Worm (Caenorhabditis elegans) whole organism, late embryonic: ENCODE data around the gene fip-7.
A peak's percentile ranks its signal among the peaks of the same experiment; 100 is the strongest.
"Not testable (repeated sequence)": the region's sequence is repeated elsewhere in the genome, so short reads cannot be mapped to it uniquely, and the experiment has no call there.

Source experiments
- C08G9.2 ChIP-seq: sonication (generic microtip); optimal IDR thresholded peaks from 2 replicates; lab custom pipeline; 2016; ENCODE audit warnings: mild to moderate bottlenecking, missing genetic modification characterization, moderate library complexity, missing compliant biosample characterization
- K02D7.2 ChIP-seq: sonication (generic microtip); optimal IDR thresholded peaks from 2 replicates; lab custom pipeline; 2017; ENCODE audit warnings: mild to moderate bottlenecking, missing genetic modification characterization, missing compliant biosample characterization
- Y22D7AL.16 ChIP-seq: sonication (generic microtip); optimal IDR thresholded peaks from 2 replicates; lab custom pipeline; 2016; ENCODE audit warnings: missing genetic modification characterization, missing compliant biosample characterization
- ama-1 ChIP-seq: fragments of 150-350 bp; optimal IDR thresholded peaks from 2 replicates; lab custom pipeline; 2014
- ceh-18 ChIP-seq: sonication (generic microtip); optimal IDR thresholded peaks from 2 replicates; lab custom pipeline; 2016; ENCODE audit warnings: missing genetic modification characterization, missing compliant biosample characterization
- ceh-2 ChIP-seq: sonication (generic microtip); optimal IDR thresholded peaks from 2 replicates; lab custom pipeline; 2016; ENCODE audit warnings: missing genotype, missing genetic modification characterization, missing compliant biosample characterization
- ceh-22 ChIP-seq: sonication (generic microtip); optimal IDR thresholded peaks from 2 replicates; lab custom pipeline; 2017; ENCODE audit warnings: missing biosample characterization, missing genetic modification characterization
- ceh-24 ChIP-seq: sonication (generic microtip); optimal IDR thresholded peaks from 2 replicates; lab custom pipeline; 2016; ENCODE audit warnings: mild to moderate bottlenecking, missing genetic modification characterization, missing compliant biosample characterization
- ceh-30 ChIP-seq: fragments of 150-350 bp; optimal IDR thresholded peaks from 2 replicates; lab custom pipeline; 2014; ENCODE audit warnings: missing biosample characterization, missing genetic modification characterization
- ceh-31 ChIP-seq: sonication (generic microtip); optimal IDR thresholded peaks from 2 replicates; lab custom pipeline; 2016; ENCODE audit warnings: missing genetic modification characterization, missing compliant biosample characterization
- ceh-34 ChIP-seq: sonication (generic microtip); optimal IDR thresholded peaks from 2 replicates; lab custom pipeline; 2016; ENCODE audit warnings: mild to moderate bottlenecking, missing genetic modification characterization, missing compliant biosample characterization
- ceh-48 ChIP-seq: sonication (generic microtip); optimal IDR thresholded peaks from 2 replicates; lab custom pipeline; 2016; ENCODE audit warnings: missing genetic modification characterization, inconsistent platforms, missing compliant biosample characterization
- ceh-6 ChIP-seq: fragments of 200-800 bp; sonication (Bioruptor generic); optimal IDR thresholded peaks from 2 replicates; lab custom pipeline; 2018; ENCODE audit warnings: mild to moderate bottlenecking, missing genetic modification characterization, missing compliant biosample characterization
- dve-1 ChIP-seq: sonication (generic microtip); optimal IDR thresholded peaks from 2 replicates; lab custom pipeline; 2017; ENCODE audit warnings: antibody characterized with exemption, mild to moderate bottlenecking, missing genetic modification characterization, missing compliant biosample characterization
- elt-2 ChIP-seq: sonication (generic microtip); optimal IDR thresholded peaks from 2 replicates; lab custom pipeline; 2016; ENCODE audit warnings: missing genetic modification reagents, missing genetic modification characterization, missing compliant biosample characterization
- elt-4 ChIP-seq: sonication (generic microtip); optimal IDR thresholded peaks from 2 replicates; lab custom pipeline; 2016; ENCODE audit warnings: missing genetic modification characterization, missing compliant biosample characterization
- eyg-1 ChIP-seq: sonication (generic microtip); optimal IDR thresholded peaks from 2 replicates; lab custom pipeline; 2016; ENCODE audit warnings: missing genotype, missing genetic modification characterization, missing compliant biosample characterization
- fkh-6 ChIP-seq: sonication (generic microtip); optimal IDR thresholded peaks from 2 replicates; lab custom pipeline; 2016; ENCODE audit warnings: missing genetic modification characterization, missing compliant biosample characterization
- hlh-30 ChIP-seq: sonication (generic microtip); optimal IDR thresholded peaks from 2 replicates; lab custom pipeline; 2017; ENCODE audit warnings: antibody characterized with exemption, missing genetic modification characterization, missing compliant biosample characterization; ENCODE audit not compliant: insufficient read depth
- hlh-8 ChIP-seq: sonication (generic microtip); optimal IDR thresholded peaks from 2 replicates; lab custom pipeline; 2016; ENCODE audit warnings: missing genotype, missing genetic modification characterization, missing compliant biosample characterization
- madf-2 ChIP-seq: sonication (generic microtip); optimal IDR thresholded peaks from 2 replicates; lab custom pipeline; 2017; ENCODE audit warnings: missing genetic modification characterization, missing compliant biosample characterization
- mec-3 ChIP-seq: sonication (generic microtip); optimal IDR thresholded peaks from 2 replicates; lab custom pipeline; 2016; ENCODE audit warnings: borderline replicate concordance, missing genetic modification characterization, missing compliant biosample characterization
- nfya-1 ChIP-seq: sonication (generic microtip); optimal IDR thresholded peaks from 2 replicates; lab custom pipeline; 2017; ENCODE audit warnings: missing genetic modification characterization, mild to moderate bottlenecking, missing compliant biosample characterization, antibody characterized with exemption, moderate library complexity
- nhr-232 ChIP-seq: sonication (generic microtip); optimal IDR thresholded peaks from 2 replicates; lab custom pipeline; 2016; ENCODE audit warnings: missing genetic modification characterization, missing compliant biosample characterization
- npax-4 ChIP-seq: sonication (generic microtip); optimal IDR thresholded peaks from 2 replicates; lab custom pipeline; 2016; ENCODE audit warnings: missing genetic modification characterization, missing compliant biosample characterization
- odd-2 ChIP-seq: sonication (generic microtip); optimal IDR thresholded peaks from 2 replicates; lab custom pipeline; 2017; ENCODE audit warnings: antibody characterized with exemption, mild to moderate bottlenecking, missing genetic modification characterization, missing compliant biosample characterization
- pat-9 ChIP-seq: fragments of 200-800 bp; sonication (Bioruptor generic); optimal IDR thresholded peaks from 2 replicates; lab custom pipeline; 2018; ENCODE audit warnings: mild to moderate bottlenecking, missing genetic modification characterization, moderate library complexity, missing compliant biosample characterization
- pax-1 ChIP-seq: fragments of 150-350 bp; optimal IDR thresholded peaks from 2 replicates; lab custom pipeline; 2014; ENCODE audit warnings: missing biosample characterization, missing genetic modification characterization
- pha-4 ChIP-seq: fragments of 150-350 bp; optimal IDR thresholded peaks from 2 replicates; lab custom pipeline; 2018; ENCODE audit warnings: missing biosample characterization, missing genetic modification reagents, missing genetic modification characterization
- pros-1 ChIP-seq: fragments of 150-350 bp; optimal IDR thresholded peaks from 2 replicates; lab custom pipeline; 2014; ENCODE audit warnings: missing biosample characterization, missing genetic modification reagents, missing genetic modification characterization
- ref-2 ChIP-seq: sonication (generic microtip); optimal IDR thresholded peaks from 2 replicates; lab custom pipeline; 2016; ENCODE audit warnings: missing genetic modification characterization, missing compliant biosample characterization
- rnt-1 ChIP-seq: sonication (generic microtip); optimal IDR thresholded peaks from 2 replicates; lab custom pipeline; 2016; ENCODE audit warnings: missing genetic modification characterization, missing compliant biosample characterization
- sox-2 ChIP-seq: fragments of 200-800 bp; sonication (Bioruptor generic); IDR thresholded peaks from 2 replicates; pipeline ENCODE4 v1.3.6; 2022; ENCODE audit warnings: missing genetic modification reagents, missing genetic modification characterization, missing compliant biosample characterization
- sox-4 ChIP-seq: sonication (generic microtip); optimal IDR thresholded peaks from 2 replicates; lab custom pipeline; 2017; ENCODE audit warnings: mild to moderate bottlenecking, missing genetic modification characterization, inconsistent platforms, missing compliant biosample characterization
- syd-9 ChIP-seq: sonication (generic microtip); optimal IDR thresholded peaks from 2 replicates; lab custom pipeline; 2016; ENCODE audit warnings: mild to moderate bottlenecking, missing genetic modification characterization, moderate library complexity, missing compliant biosample characterization
- tbx-2 ChIP-seq: sonication (generic microtip); optimal IDR thresholded peaks from 2 replicates; lab custom pipeline; 2016; ENCODE audit warnings: missing genetic modification characterization, missing compliant biosample characterization
- unc-3 ChIP-seq, 2 experiments: fragments of 200-800 bp in 1 of 2; sonication (Bioruptor generic) in 1 of 2; sonication (generic microtip) in 1 of 2; conservative IDR thresholded peaks in 1 of 2; optimal IDR thresholded peaks in 1 of 2; 2 replicates each; pipeline versions ENCODE4 v1.3.6 to Lab custom; 2016 to 2022; ENCODE audit warnings: missing compliant biosample characterization in 2 of 2, missing genetic modification characterization in 2 of 2, missing genetic modification reagents in 1 of 2
- unc-42 ChIP-seq: sonication (generic microtip); optimal IDR thresholded peaks from 2 replicates; lab custom pipeline; 2016; ENCODE audit warnings: missing genotype, missing genetic modification characterization, missing compliant biosample characterization
- unc-55 ChIP-seq: sonication (generic microtip); optimal IDR thresholded peaks from 2 replicates; lab custom pipeline; 2017; ENCODE audit warnings: missing biosample characterization, missing genetic modification reagents, missing genetic modification characterization
- ztf-16 ChIP-seq: sonication (generic microtip); optimal IDR thresholded peaks from 2 replicates; lab custom pipeline; 2017; ENCODE audit warnings: missing genetic modification characterization, missing compliant biosample characterization

Gene fip-7

ce11 chrIV:16643782-16644181 lies 17.8 kb downstream of the fip-7 start:
- TF ChIP-seq npax-4 (no peak), ceh-48 (peak; percentile 81), eyg-1 (tag; lab: Kevin White, UChicago) (no peak), ceh-22 (no peak), pha-4 (tag; lab: Kevin White, UChicago) (no peak), Y22D7AL.16 (tag; lab: Kevin White, UChicago) (no peak)

ce11 chrIV:16645492-16646191 lies 19.6 kb downstream of the fip-7 start:
- peak; percentile 62 for TF ChIP-seq ceh-48
- TF ChIP-seq ceh-2, result no peak

ce11 chrIV:16646192-16646544 lies 20.2 kb downstream of the fip-7 start, which contains the start of gene Y51H4A.13:
Gene Y51H4A.13, minus strand, starts transcription at chrIV:16646373.
- TF ChIP-seq elt-4 (tag; lab: Kevin White, UChicago); ceh-22; ceh-18: not testable (repeated sequence)
- TF ChIP-seq, all 69 proteins: peak for 0; not testable (repeated sequence) for 69

- TF ChIP-seq mec-3; fkh-6; pros-1 (tag; lab: Kevin White, UChicago): not testable (repeated sequence)
Measured at ce11 chrIV:16655783-16656182, 29.8 kb downstream of the fip-7 start, which contains the start of gene set-26. Gene set-26, minus strand, starts transcription at chrIV:16655883.

- TF ChIP-seq ama-1 (lab: Kevin White, UChicago) (no peak), unc-3 (GFP tag; conservative IDR thresholded peaks at IDR 0.05; lab: Robert Waterston, UW) (no peak), unc-3 (tag; optimal IDR thresholded peaks at IDR 0.05; lab: Kevin White, UChicago) (no peak), ref-2 (peak; percentile 71), pat-9 (tag; lab: Kevin White, UChicago) (no peak), ceh-34 (tag; lab: Kevin White, UChicago) (peak; percentile 43), madf-2 (tag; lab: Kevin White, UChicago) (no peak), ceh-24 (tag; lab: Kevin White, UChicago) (no peak), K02D7.2 (tag; lab: Kevin White, UChicago) (no peak), pha-4 (tag; lab: Kevin White, UChicago) (no peak), npax-4 (no peak), nfya-1 (tag; lab: Kevin White, UChicago) (peak; percentile 93), ztf-16 (no peak), unc-55 (GFP tag; lab: Kevin White, UChicago) (peak; percentile 81), unc-42 (tag; lab: Kevin White, UChicago) (peak; percentile 17), elt-4 (tag; lab: Kevin White, UChicago) (no peak), ceh-6 (no peak), elt-2 (tag; lab: Kevin White, UChicago) (peak; percentile 48), hlh-8 (tag; lab: Kevin White, UChicago) (no peak), ceh-48 (peak; percentile 5), eyg-1 (tag; lab: Kevin White, UChicago) (no peak), syd-9 (tag; lab: Kevin White, UChicago) (no peak), odd-2 (no peak), pax-1 (tag; lab: Kevin White, UChicago) (peak; percentile 57), sox-2 (GFP tag; lab: Robert Waterston, UW) (no peak), tbx-2 (tag; lab: Kevin White, UChicago) (peak; percentile 64), dve-1 (tag; lab: Kevin White, UChicago) (peak; percentile 53), ceh-30 (tag; lab: Kevin White, UChicago) (peak; percentile 89), nhr-232 (tag; lab: Kevin White, UChicago) (no peak), ceh-18 (peak; percentile 63), hlh-30 (tag; lab: Kevin White, UChicago) (peak; percentile 75), sox-4 (tag; lab: Kevin White, UChicago) (no peak), rnt-1 (tag; lab: Kevin White, UChicago) (peak; percentile 73), ceh-31 (tag; lab: Kevin White, UChicago) (peak; percentile 34), C08G9.2 (no peak)
- TF ChIP-seq, all 69 proteins: peak for 15
Measured at ce11 chrIV:16656232-16656631, 30.2 kb downstream of the fip-7 start, which contains the start of gene tsr-2. Gene tsr-2, plus strand, starts transcription at chrIV:16656613.
